Worm (Caenorhabditis elegans) whole organism, late embryonic: Measurements from ENCODE around the gene F11A5.13.

ENCODE experiments used
- F13H6.1 ChIP-seq: sonication (generic microtip); optimal IDR thresholded peaks from 2 replicates; lab custom pipeline; 2016; ENCODE audit warnings: missing genetic modification characterization, missing compliant biosample characterization
- hlh-8 ChIP-seq: sonication (generic microtip); optimal IDR thresholded peaks from 2 replicates; lab custom pipeline; 2016; ENCODE audit warnings: missing genotype, missing genetic modification characterization, missing compliant biosample characterization
- nfya-1 ChIP-seq: sonication (generic microtip); optimal IDR thresholded peaks from 2 replicates; lab custom pipeline; 2017; ENCODE audit warnings: missing genetic modification characterization, mild to moderate bottlenecking, missing compliant biosample characterization, antibody characterized with exemption, moderate library complexity

DNA sequence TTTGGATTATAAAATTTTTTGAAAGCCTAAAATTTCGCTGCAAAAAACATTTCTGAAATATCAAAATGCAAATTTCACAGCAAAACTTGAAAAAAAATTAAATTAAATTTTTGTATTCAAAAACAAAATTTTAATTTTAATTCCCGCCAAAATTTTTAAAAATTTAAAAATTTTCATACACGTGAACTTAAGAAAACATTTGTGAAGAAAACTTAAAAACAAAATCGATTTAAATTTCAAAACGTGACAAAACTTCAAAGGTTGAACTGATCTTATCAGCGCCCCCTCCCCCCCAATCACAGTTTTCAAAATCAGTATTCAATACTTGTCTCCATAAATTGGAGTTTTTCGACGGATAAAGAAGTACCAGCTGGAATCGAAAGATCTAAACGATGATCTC, 10.7 kb upstream of the F11A5.13 start, which contains the start of gene F21H7.5:
- TF ChIP-seq F13H6.1 (tag; lab: Kevin White, UChicago) (no peak), nfya-1 (tag; lab: Kevin White, UChicago) (no peak), hlh-8 (no peak)
